Fruit fly (Drosophila melanogaster): ENCODE measurements around the gene Mesh1.

Gene Mesh1

dm6 chr3R:29204612-29205480, 2.5 kb upstream of the Mesh1 start (continued):
- TF ChIP-seq tx (GFP tag; optimal IDR thresholded peaks at IDR 0.05) (peak; percentile 62), CG8924 (tag; optimal IDR thresholded peaks at IDR 0.05) (peak; percentile 77), peb (GFP tag; IDR thresholded peaks at IDR 0.05) (peak; percentile 81), caup (GFP tag; optimal IDR thresholded peaks at IDR 0.05; ENCODE audit: severe bottlenecking) (peak; percentile 32), ttk (GFP tag; IDR thresholded peaks at IDR 0.05) (peak; percentile 77), E2f1 (GFP tag; IDR thresholded peaks at IDR 0.05) (peak; percentile 77), kah (GFP tag; optimal IDR thresholded peaks at IDR 0.05) (peak; percentile 52), ewg (GFP tag; optimal IDR thresholded peaks at IDR 0.05) (peak; percentile 68), CG2129 (GFP tag; IDR thresholded peaks at IDR 0.05; ENCODE audit: partially characterized antibody) (no peak), CG13775 (GFP tag; optimal IDR thresholded peaks at IDR 0.05) (peak; percentile 42), phol (tag; optimal IDR thresholded peaks at IDR 0.05) (peak; percentile 87), CG12071 (GFP tag; optimal IDR thresholded peaks at IDR 0.05) (peak; percentile 76), chif (GFP tag; optimal IDR thresholded peaks at IDR 0.05) (peak; percentile 52 to 76), CG12659 (GFP tag; optimal IDR thresholded peaks at IDR 0.05) (peak; percentile 63), pb (GFP tag; optimal IDR thresholded peaks at IDR 0.05) (peak; percentile 60), pan (optimal IDR thresholded peaks at IDR 0.05) (no peak), pan (GFP tag; optimal IDR thresholded peaks at IDR 0.05 in 1 of 2, IDR thresholded peaks at IDR 0.05 in 1 of 2) (peak in 1 of 2 experiments; percentile 71), CG14050 (GFP tag; IDR thresholded peaks at IDR 0.05) (peak; percentile 72), CG6854 (GFP tag; optimal IDR thresholded peaks at IDR 0.05) (peak; percentile 28), Stat92E (GFP tag; optimal IDR thresholded peaks at IDR 0.05) (no peak), cato (GFP tag; optimal IDR thresholded peaks at IDR 0.05; ENCODE audit: borderline replicate concordance) (peak; percentile 65), dpn (GFP tag; optimal IDR thresholded peaks at IDR 0.05) (peak; percentile 69 to 84), CG1024 (GFP tag; IDR thresholded peaks at IDR 0.05) (peak; percentile 57; the same call in 1 of the 2 replicates), CG12769 (tag; optimal IDR thresholded peaks at IDR 0.05) (peak; percentile 71), CG9727 (GFP tag; optimal IDR thresholded peaks at IDR 0.05) (peak; percentile 62), Atf3 (GFP tag; optimal IDR thresholded peaks at IDR 0.05) (peak; percentile 59), Spps (tag; optimal IDR thresholded peaks at IDR 0.05) (peak; percentile 72), CG8765 (GFP tag; IDR thresholded peaks at IDR 0.05) (no peak; the same call in 1 of the 2 replicates), NfI (GFP tag; optimal IDR thresholded peaks at IDR 0.05) (peak; percentile 57), Drgx (GFP tag; IDR thresholded peaks at IDR 0.05) (peak; percentile 62), CG4360 (GFP tag; IDR thresholded peaks at IDR 0.05) (peak; percentile 99), C15 (GFP tag; IDR thresholded peaks at IDR 0.05) (no peak), CG7372 (GFP tag; IDR thresholded peaks at IDR 0.05) (peak; percentile 48; the same call in 1 of the 2 replicates), B-H1 (GFP tag; IDR thresholded peaks at IDR 0.05) (peak; percentile 66), CG14965 (GFP tag; optimal IDR thresholded peaks at IDR 0.05; ENCODE audit: borderline replicate concordance) (peak; percentile 12), CG15601 (tag; optimal IDR thresholded peaks at IDR 0.05) (peak; percentile 79), CG16815 (GFP tag; optimal IDR thresholded peaks at IDR 0.05) (peak; percentile 48), MESR4 (GFP tag; optimal IDR thresholded peaks at IDR 0.05) (no peak), Adf1 (GFP tag; IDR thresholded peaks at IDR 0.05) (no peak; the same call in 1 of the 2 replicates), CG15011 (GFP tag; optimal IDR thresholded peaks at IDR 0.05) (peak; percentile 10), CG11560 (tag; IDR thresholded peaks at IDR 0.05) (0 out of 3 replicates have a peak, but pooled peaks have one; percentile 44), CG30403 (GFP tag; optimal IDR thresholded peaks at IDR 0.05) (peak; percentile 72), NC2α (GFP tag; optimal IDR thresholded peaks at IDR 0.05) (peak; percentile 53), CG15073 (GFP tag; optimal IDR thresholded peaks at IDR 0.05) (peak; percentile 17), da (GFP tag; optimal IDR thresholded peaks at IDR 0.05) (peak; percentile 43), NC2β (GFP tag; optimal IDR thresholded peaks at IDR 0.05) (peak; percentile 68), CG2875 (GFP tag; optimal IDR thresholded peaks at IDR 0.05) (peak; percentile 81), z (GFP tag; IDR thresholded peaks at IDR 0.05) (no peak)
